Worm (Caenorhabditis elegans) whole organism, L2 larva: ENCODE data around the gene cutl-9.

Source experiments
- C34F6.9 ChIP-seq: fragments of 150-350 bp; optimal IDR thresholded peaks from 2 replicates; lab custom pipeline; 2014; ENCODE audit warnings: missing biosample characterization, missing genetic modification characterization
- ZK546.5 ChIP-seq: sonication (generic microtip); optimal IDR thresholded peaks from 2 replicates; lab custom pipeline; 2017; ENCODE audit warnings: missing biosample characterization, missing genetic modification characterization
- aly-2 ChIP-seq: fragments of 150-350 bp; optimal IDR thresholded peaks from 2 replicates; lab custom pipeline; 2014; ENCODE audit warnings: missing biosample characterization, missing genetic modification characterization
- ama-1 ChIP-seq: fragments of 150-350 bp; optimal IDR thresholded peaks from 2 replicates; lab custom pipeline; 2018; ENCODE audit warnings: inconsistent platforms
- blmp-1 ChIP-seq: sonication (generic microtip); optimal IDR thresholded peaks from 2 replicates; lab custom pipeline; 2017; ENCODE audit warnings: missing genetic modification characterization, mild to moderate bottlenecking, missing compliant biosample characterization, antibody characterized with exemption, moderate library complexity; ENCODE audit not compliant: insufficient read depth
- ceh-16 ChIP-seq: fragments of 150-350 bp; optimal IDR thresholded peaks from 2 replicates; lab custom pipeline; 2014; ENCODE audit warnings: missing biosample characterization, missing genetic modification characterization
- gmeb-1 ChIP-seq: fragments of 150-350 bp; optimal IDR thresholded peaks from 2 replicates; lab custom pipeline; 2014; ENCODE audit warnings: missing biosample characterization, missing genetic modification characterization
- lin-39 ChIP-seq: fragments of 150-350 bp; optimal IDR thresholded peaks from 2 replicates; lab custom pipeline; 2014; ENCODE audit warnings: missing biosample characterization, missing genetic modification reagents, missing genetic modification characterization
- lsy-2 ChIP-seq, 2 experiments: fragments of 150-350 bp in 1 of 2; sonication (generic microtip) in 1 of 2; optimal IDR thresholded peaks; 2 replicates each; lab custom pipeline; 2014 to 2017; ENCODE audit warnings: missing biosample characterization in 2 of 2, missing genetic modification characterization in 2 of 2
- nhr-10 ChIP-seq: sonication (generic microtip); optimal IDR thresholded peaks from 2 replicates; lab custom pipeline; 2017; ENCODE audit warnings: missing biosample characterization, missing genetic modification characterization
- nhr-25 ChIP-seq: fragments of 150-350 bp; sonication (generic microtip); optimal IDR thresholded peaks from 3 replicates; lab custom pipeline; 2014; ENCODE audit warnings: missing biosample characterization, missing genetic modification characterization
- sma-3 ChIP-seq: sonication (generic microtip); optimal IDR thresholded peaks from 2 replicates; lab custom pipeline; 2016; ENCODE audit warnings: missing genetic modification reagents, missing genetic modification characterization, missing compliant biosample characterization
- unc-39 ChIP-seq: fragments of 150-350 bp; optimal IDR thresholded peaks from 2 replicates; lab custom pipeline; 2014; ENCODE audit warnings: missing biosample characterization, missing genetic modification characterization
- unc-62 ChIP-seq: fragments of 150-350 bp; optimal IDR thresholded peaks from 2 replicates; lab custom pipeline; 2014; ENCODE audit warnings: missing biosample characterization, missing genetic modification reagents, missing genetic modification characterization

DNA sequence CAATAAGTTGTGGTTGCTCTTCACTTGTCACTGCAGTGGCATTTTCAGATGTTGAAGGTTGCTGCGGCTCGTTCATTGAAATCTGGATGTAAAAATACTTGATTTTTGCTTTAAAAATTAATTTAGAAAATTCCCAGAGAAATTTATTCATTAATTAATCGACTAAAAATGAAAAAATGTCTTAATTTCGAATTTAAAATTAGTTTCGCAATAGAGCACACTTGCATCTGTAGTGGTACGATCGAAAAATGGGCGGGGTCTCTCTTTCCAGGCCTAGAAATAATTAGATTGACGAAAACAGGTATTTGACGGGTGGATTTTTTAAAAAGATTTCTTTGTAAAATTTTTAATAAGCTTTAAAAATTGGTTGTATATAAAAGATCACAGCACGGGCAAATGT is 40.6 kb downstream of the cutl-9 start, which contains the start of gene D2089.8:
- TF ChIP-seq ama-1 (lab: Kevin White, UChicago) (no peak), C34F6.9 (peak; percentile 32), nhr-10 (no peak), lsy-2 (tag; optimal IDR thresholded peaks at IDR 0.05; lab: Kevin White, UChicago) (peak in 1 of 2 experiments; percentile 35), blmp-1 (no peak), gmeb-1 (tag; lab: Kevin White, UChicago) (no peak), unc-39 (tag; lab: Kevin White, UChicago) (no peak), ceh-16 (tag; lab: Kevin White, UChicago) (no peak), ZK546.5 (tag; lab: Kevin White, UChicago) (no peak), nhr-25 (no peak), lin-39 (no peak), sma-3 (GFP tag; lab: Kevin White, UChicago) (no peak), aly-2 (tag; lab: Kevin White, UChicago) (no peak), unc-62 (GFP tag; lab: Kevin White, UChicago) (no peak)
